Fruit fly (Drosophila melanogaster): ENCODE data around the gene CG33764.

The CG33764 gene

DNA sequence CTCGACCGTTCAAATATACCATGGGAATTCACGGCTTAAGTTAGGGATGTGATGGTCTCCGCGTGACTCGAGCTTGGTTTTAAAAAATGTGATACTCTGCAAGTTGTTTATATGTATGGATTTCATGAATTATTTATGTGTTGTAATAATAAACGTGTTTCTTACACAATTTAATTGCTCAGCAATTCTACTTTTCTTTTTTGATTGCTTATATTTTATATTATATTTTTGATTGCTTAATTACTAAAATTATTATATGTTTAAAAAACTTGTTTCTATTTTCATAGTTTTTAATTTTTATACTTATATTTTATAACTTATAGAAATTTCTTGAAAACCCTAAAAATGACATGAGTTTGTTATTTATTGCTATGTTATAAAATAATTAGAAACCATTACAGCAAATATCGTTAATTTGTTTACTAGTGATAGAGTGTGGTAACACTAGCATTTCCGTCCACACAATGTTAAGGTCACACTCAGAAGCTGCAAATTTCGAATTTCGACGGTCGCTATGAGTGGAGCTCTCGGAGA lies 12.9 kb downstream of the CG33764 start, which contains the start of the genes ago and CG1265 (continued):
- no peak for TF ChIP-seq CG3726 (GFP tag; IDR thresholded peaks at IDR 0.05)
- TF ChIP-seq Hr51 (GFP tag; optimal IDR thresholded peaks at IDR 0.05) = peak in 1 of 2 experiments; percentile 55
- peak; percentile 68 for TF ChIP-seq Rfx (GFP tag; IDR thresholded peaks at IDR 0.05)
- no peak for TF ChIP-seq lov (optimal IDR thresholded peaks at IDR 0.05)
- no peak for TF ChIP-seq lov (GFP tag; IDR thresholded peaks at IDR 0.05)
- peak; percentile 65 for TF ChIP-seq CG18262 (tag; optimal IDR thresholded peaks at IDR 0.05)
- TF ChIP-seq CG2116 (GFP tag; optimal IDR thresholded peaks at IDR 0.05) = peak; percentile 6
- no peak for TF ChIP-seq CG15011 (GFP tag; optimal IDR thresholded peaks at IDR 0.05)
- TF ChIP-seq GATAe (GFP tag; conservative IDR thresholded peaks at IDR 0.05) = no peak
- TF ChIP-seq CG10321 (GFP tag; IDR thresholded peaks at IDR 0.05) = no peak
- no peak; the same call in 1 of the 2 replicates for TF ChIP-seq CG17328 (GFP tag; IDR thresholded peaks at IDR 0.05)
- TF ChIP-seq pnt (GFP tag; optimal IDR thresholded peaks at IDR 0.05) = no peak
- TF ChIP-seq fu2 (GFP tag; optimal IDR thresholded peaks at IDR 0.05) = no peak
- peak; percentile 45 for TF ChIP-seq CG1603 (tag; optimal IDR thresholded peaks at IDR 0.05)
- TF ChIP-seq fd102C (GFP tag; optimal IDR thresholded peaks at IDR 0.05) = no peak
- peak; percentile 36 for TF ChIP-seq trem (tag; optimal IDR thresholded peaks at IDR 0.05)
- no peak for TF ChIP-seq z (GFP tag; IDR thresholded peaks at IDR 0.05)
- no peak for TF ChIP-seq CG8290 (GFP tag; optimal IDR thresholded peaks at IDR 0.05)
- TF ChIP-seq CG8290 (tag; optimal IDR thresholded peaks at IDR 0.05) = peak in 1 of 2 experiments; percentile 53
- no peak for TF ChIP-seq Elba2 (GFP tag; optimal IDR thresholded peaks at IDR 0.05)
- no peak for TF ChIP-seq btn (GFP tag; optimal IDR thresholded peaks at IDR 0.05)
- no peak for TF ChIP-seq CG6654 (GFP tag; optimal IDR thresholded peaks at IDR 0.05)
- peak; percentile 33 for TF ChIP-seq mirr (GFP tag; optimal IDR thresholded peaks at IDR 0.05)
- TF ChIP-seq Side (GFP tag; optimal IDR thresholded peaks at IDR 0.05) = no peak
- no peak for TF ChIP-seq Dip2 (GFP tag; IDR thresholded peaks at IDR 0.05)
- TF ChIP-seq CG10979 (tag; optimal IDR thresholded peaks at IDR 0.05) = no peak
- TF ChIP-seq cwo (GFP tag; optimal IDR thresholded peaks at IDR 0.05) = no peak
- TF ChIP-seq Doc2 (GFP tag; IDR thresholded peaks at IDR 0.05) = no peak
- TF ChIP-seq ato (GFP tag; IDR thresholded peaks at IDR 0.05; ENCODE audit: partially characterized antibody) = no peak
- peak; percentile 33 for TF ChIP-seq CG10431 (GFP tag; optimal IDR thresholded peaks at IDR 0.05)
- TF ChIP-seq CG13624 (GFP tag; optimal IDR thresholded peaks at IDR 0.05) = no peak
- TF ChIP-seq zfh1 (GFP tag; IDR thresholded peaks at IDR 0.05) = no peak
- TF ChIP-seq fd96Cb (tag; optimal IDR thresholded peaks at IDR 0.05) = peak; percentile 21
- TF ChIP-seq p53 (GFP tag; optimal IDR thresholded peaks at IDR 0.05) = no peak
- TF ChIP-seq Dfd (GFP tag; optimal IDR thresholded peaks at IDR 0.05) = no peak
- TF ChIP-seq CrebB (tag; optimal IDR thresholded peaks at IDR 0.05) = no peak
- TF ChIP-seq Dp (GFP tag; optimal IDR thresholded peaks at IDR 0.05) = peak; percentile 55
- no peak for TF ChIP-seq CG11247 (GFP tag; IDR thresholded peaks at IDR 0.05)
- no peak for TF ChIP-seq luna (GFP tag; optimal IDR thresholded peaks at IDR 0.05)
- TF ChIP-seq CG7745 (tag; optimal IDR thresholded peaks at IDR 0.05) = no peak
- no peak for TF ChIP-seq lab (GFP tag; optimal IDR thresholded peaks at IDR 0.05)
- no peak for TF ChIP-seq CG8281 (tag; optimal IDR thresholded peaks at IDR 0.05)
- TF ChIP-seq Hmr (GFP tag; optimal IDR thresholded peaks at IDR 0.05) = peak; percentile 55
- TF ChIP-seq lilli (GFP tag; optimal IDR thresholded peaks at IDR 0.05) = peak; percentile 50
- peak; percentile 16; the same call in 1 of the 2 replicates for TF ChIP-seq klu (GFP tag; IDR thresholded peaks at IDR 0.05)
- no peak for TF ChIP-seq lbe (GFP tag; optimal IDR thresholded peaks at IDR 0.05)
- no peak for TF ChIP-seq CG2202 (tag; optimal IDR thresholded peaks at IDR 0.05)
- no peak for TF ChIP-seq CG8478 (optimal IDR thresholded peaks at IDR 0.05)
- no peak for TF ChIP-seq tll (GFP tag; optimal IDR thresholded peaks at IDR 0.05)
- TF ChIP-seq Atf-2 (GFP tag; optimal IDR thresholded peaks at IDR 0.05) = no peak
- TF ChIP-seq NK7.1 (GFP tag; optimal IDR thresholded peaks at IDR 0.05) = no peak
- TF ChIP-seq Ptx1 (GFP tag; IDR thresholded peaks at IDR 0.05) = peak; percentile 43
